Worm (Caenorhabditis elegans) whole organism, L1 larva: ENCODE measurements around the gene F25F2.1.

Source experiments
- F16B12.6 ChIP-seq: fragments of 150-350 bp; optimal IDR thresholded peaks from 2 replicates; lab custom pipeline; 2014; ENCODE audit warnings: missing biosample characterization, missing genetic modification characterization
- egl-27 ChIP-seq, 2 experiments: fragments of 150-350 bp in 1 of 2; sonication (generic microtip); optimal IDR thresholded peaks; 3 replicates each; lab custom pipeline; 2017 to 2018; ENCODE audit warnings: missing biosample characterization in 2 of 2, missing genetic modification characterization in 2 of 2, missing genetic modification reagents in 2 of 2
- hlh-17 ChIP-seq: fragments of 200-800 bp; sonication (Bioruptor generic); optimal IDR thresholded peaks from 2 replicates; lab custom pipeline; 2018; ENCODE audit warnings: missing genetic modification characterization, mild to moderate bottlenecking, missing compliant biosample characterization, moderate library complexity, borderline replicate concordance
- jun-1 ChIP-seq: fragments of 150-350 bp; optimal IDR thresholded peaks from 2 replicates; lab custom pipeline; 2014; ENCODE audit warnings: missing biosample characterization, missing genetic modification reagents, missing genetic modification characterization
- mdl-1 ChIP-seq, 2 experiments: fragments of 150-350 bp; optimal IDR thresholded peaks; 2 replicates each; lab custom pipeline; 2014 to 2017; ENCODE audit warnings: missing biosample characterization in 2 of 2, missing genetic modification characterization in 2 of 2, inconsistent platforms in 1 of 2
- nhr-77 ChIP-seq: fragments of 150-350 bp; optimal IDR thresholded peaks from 2 replicates; lab custom pipeline; 2014; ENCODE audit warnings: missing biosample characterization, missing genetic modification characterization
- nhr-84 ChIP-seq: sonication (generic microtip); optimal IDR thresholded peaks from 2 replicates; lab custom pipeline; 2017; ENCODE audit warnings: missing biosample characterization, missing genetic modification characterization
- nhr-90 ChIP-seq: sonication (generic microtip); optimal IDR thresholded peaks from 2 replicates; lab custom pipeline; 2016; ENCODE audit warnings: mild to moderate bottlenecking, missing genetic modification characterization, missing compliant biosample characterization; ENCODE audit not compliant: poor library complexity
- sox-4 ChIP-seq: sonication (generic microtip); optimal IDR thresholded peaks from 2 replicates; lab custom pipeline; 2016; ENCODE audit warnings: missing genetic modification characterization, missing compliant biosample characterization
- unc-86 ChIP-seq: sonication (generic microtip); optimal IDR thresholded peaks from 2 replicates; lab custom pipeline; 2016; ENCODE audit warnings: missing genetic modification characterization, missing compliant biosample characterization
- zip-4 ChIP-seq: fragments of 200-800 bp; sonication (Bioruptor generic); optimal IDR thresholded peaks from 2 replicates; lab custom pipeline; 2018; ENCODE audit warnings: mild to moderate bottlenecking, missing genetic modification characterization, moderate library complexity, missing compliant biosample characterization

F25F2.1 gene

DNA sequence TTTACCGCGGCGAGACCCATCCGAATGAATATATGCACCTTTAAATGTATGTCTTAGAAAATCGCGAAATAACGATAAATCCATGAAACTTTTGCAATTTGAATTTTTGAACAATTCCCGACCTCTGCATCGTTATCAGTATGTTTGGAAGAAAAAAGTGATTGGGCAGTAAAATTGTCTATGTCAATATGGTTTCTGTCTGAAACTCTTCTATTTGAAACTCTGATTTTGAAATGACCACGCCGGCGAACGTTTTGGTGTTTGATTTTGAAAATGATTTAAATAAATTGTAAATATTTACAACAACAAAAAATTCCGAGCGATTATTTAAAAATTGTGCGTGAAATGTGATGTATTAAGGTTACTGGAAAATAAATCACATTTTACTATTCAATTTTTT lies 52.6 kb downstream of the F25F2.1 start:
- TF ChIP-seq nhr-90 (tag; lab: Kevin White, UChicago) (no peak), unc-86 (tag; lab: Kevin White, UChicago) (no peak), mdl-1 (tag; optimal IDR thresholded peaks at IDR 0.05; lab: Kevin White, UChicago) (no peak), F16B12.6 (no peak), zip-4 (GFP tag; lab: Kevin White, UChicago) (no peak), nhr-84 (tag; lab: Kevin White, UChicago) (no peak), jun-1 (tag; lab: Kevin White, UChicago) (no peak), nhr-77 (tag; lab: Kevin White, UChicago) (no peak), hlh-17 (GFP tag; lab: Kevin White, UChicago) (no peak), sox-4 (tag; lab: Kevin White, UChicago) (no peak), egl-27 (tag; optimal IDR thresholded peaks at IDR 0.05; lab: Kevin White, UChicago) (no peak)
